Worm (Caenorhabditis elegans): ENCODE results near the gene srx-116.
A peak's percentile ranks its signal among the peaks of the same experiment; 100 is the strongest.

srx-116 gene

ce11 chrV:12637238-12637690, 33.4 kb upstream of the srx-116 start, which contains the start of gene F56H9.2 (continued):
- TF ChIP-seq jun-1 (tag; optimal IDR thresholded peaks at IDR 0.05) (peak; percentile 23), ama-1 (optimal IDR thresholded peaks at IDR 0.05) (peak; percentile 69), ceh-62 (tag; optimal IDR thresholded peaks at IDR 0.05) (no peak), egl-27 (tag; optimal IDR thresholded peaks at IDR 0.05) (no peak), egl-43 (GFP tag; IDR thresholded peaks at IDR 0.05) (no peak), zfp-2 (tag; optimal IDR thresholded peaks at IDR 0.05) (no peak), nhr-11 (tag; optimal IDR thresholded peaks at IDR 0.05) (peak; percentile 28), spr-3 (GFP tag; optimal IDR thresholded peaks at IDR 0.05) (no peak), saeg-2 (GFP tag; IDR thresholded peaks at IDR 0.05) (peak; percentile 74; the same call in 1 of the 2 replicates), madf-9 (GFP tag; conservative IDR thresholded peaks at IDR 0.05) (no peak; the same call in 1 of the 2 replicates), nhr-77 (tag; optimal IDR thresholded peaks at IDR 0.05) (peak; percentile 59), dmd-8 (GFP tag; IDR thresholded peaks at IDR 0.05) (no peak), nhr-6 (tag; optimal IDR thresholded peaks at IDR 0.05) (peak; percentile 88), pha-4 (GFP tag; IDR thresholded peaks at IDR 0.05) (peak; percentile 55; the same call in 1 of the 2 replicates), pha-4 (tag; optimal IDR thresholded peaks at IDR 0.05) (no peak), dve-1 (tag; optimal IDR thresholded peaks at IDR 0.05; ENCODE audit: insufficient read depth) (peak; percentile 86), ceh-82 (tag; optimal IDR thresholded peaks at IDR 0.05) (no peak), lin-1 (GFP tag; IDR thresholded peaks at IDR 0.05) (peak; percentile 60; the same call in 1 of the 2 replicates), nhr-10 (tag; optimal IDR thresholded peaks at IDR 0.05) (peak; percentile 30), ceh-32 (tag; optimal IDR thresholded peaks at IDR 0.05; ENCODE audit: poor library complexity) (no peak), fos-1 (tag; optimal IDR thresholded peaks at IDR 0.05) (no peak), ztf-11 (tag; optimal IDR thresholded peaks at IDR 0.05) (no peak), nhr-28 (tag; optimal IDR thresholded peaks at IDR 0.05) (peak; percentile 51), Y48G9A.11 (GFP tag; IDR thresholded peaks at IDR 0.05) (no peak), hlh-30 (tag; optimal IDR thresholded peaks at IDR 0.05; ENCODE audit: insufficient read depth) (peak; percentile 94), hmg-1.1 (GFP tag; IDR thresholded peaks at IDR 0.05) (0 out of 2 replicates have a peak, but pooled peaks have one; percentile 34), unc-62 (GFP tag; optimal IDR thresholded peaks at IDR 0.05 in 1 of 2) (peak in 1 of 2 experiments; percentile 98), unc-62 (tag; optimal IDR thresholded peaks at IDR 0.05) (no peak), madf-5 (GFP tag; IDR thresholded peaks at IDR 0.05) (no peak), vab-7 (GFP tag; IDR thresholded peaks at IDR 0.05) (no peak), ctbp-1 (GFP tag; IDR thresholded peaks at IDR 0.05) (0 out of 2 replicates have a peak, but pooled peaks have one; percentile 12), fkh-10 (GFP tag; optimal IDR thresholded peaks at IDR 0.05) (no peak), attf-4 (tag; optimal IDR thresholded peaks at IDR 0.05) (no peak), ztf-7 (tag; optimal IDR thresholded peaks at IDR 0.05) (peak; percentile 50), Y5F2A.4 (GFP tag; optimal IDR thresholded peaks at IDR 0.05) (no peak), dpl-1 (GFP tag; optimal IDR thresholded peaks at IDR 0.05) (peak; percentile 40), daf-12 (tag; optimal IDR thresholded peaks at IDR 0.05) (no peak), skn-1 (tag; optimal IDR thresholded peaks at IDR 0.05) (no peak), hlh-11 (tag; optimal IDR thresholded peaks at IDR 0.05) (peak; percentile 95), nhr-76 (tag; optimal IDR thresholded peaks at IDR 0.05) (no peak), pqm-1 (tag; optimal IDR thresholded peaks at IDR 0.05) (no peak), mdt-29 (GFP tag; IDR thresholded peaks at IDR 0.05) (peak; percentile 36; the same call in 1 of the 2 replicates), nhr-237 (tag; optimal IDR thresholded peaks at IDR 0.05) (no peak), mes-2 (tag; optimal IDR thresholded peaks at IDR 0.05; ENCODE audit: poor library complexity, severe bottlenecking) (no peak), lin-15B (tag; optimal IDR thresholded peaks at IDR 0.05) (no peak), ceh-28 (tag; optimal IDR thresholded peaks at IDR 0.05) (no peak), cey-2 (tag; optimal IDR thresholded peaks at IDR 0.05; ENCODE audit: borderline replicate concordance, insufficient read depth) (peak; percentile 49), ZK546.5 (tag; optimal IDR thresholded peaks at IDR 0.05) (no peak), F49E8.2 (tag; optimal IDR thresholded peaks at IDR 0.05; ENCODE audit: borderline replicate concordance) (no peak), R02D3.7 (tag; optimal IDR thresholded peaks at IDR 0.05) (no peak), rbr-2 (tag; optimal IDR thresholded peaks at IDR 0.05) (peak; percentile 48), zip-11 (GFP tag; IDR thresholded peaks at IDR 0.05) (no peak), zag-1 (tag; optimal IDR thresholded peaks at IDR 0.05) (no peak)

Data from whole organism, L4 larva.